Worm (Caenorhabditis elegans): ENCODE data around the gene H14N18.2.

H14N18.2 gene

ce11 chrV:8937476-8938249 is 5.2 kb downstream of the H14N18.2 start:
- TF ChIP-seq mep-1 (tag; optimal IDR thresholded peaks at IDR 0.05) = peak; percentile 24
- TF ChIP-seq C04F5.9 (tag; optimal IDR thresholded peaks at IDR 0.05) = no peak
- peak; percentile 42 for TF ChIP-seq nhr-85 (tag)
- TF ChIP-seq snpc-4 (tag; optimal IDR thresholded peaks at IDR 0.05) = no peak
- no peak for TF ChIP-seq egl-13 (tag; optimal IDR thresholded peaks at IDR 0.05)
- no peak for TF ChIP-seq nhr-90 (tag; optimal IDR thresholded peaks at IDR 0.05; ENCODE audit: poor library complexity)
- TF ChIP-seq ces-1 (GFP tag; optimal IDR thresholded peaks at IDR 0.05) = no peak
- no peak for TF ChIP-seq elt-2 (tag; optimal IDR thresholded peaks at IDR 0.05)
- no peak for TF ChIP-seq grh-1 (GFP tag; IDR thresholded peaks at IDR 0.05)
- TF ChIP-seq nhr-12 (tag; optimal IDR thresholded peaks at IDR 0.05) = no peak
- no peak for TF ChIP-seq ceh-88 (GFP tag; IDR thresholded peaks at IDR 0.05)
- TF ChIP-seq F16B12.6 (tag; optimal IDR thresholded peaks at IDR 0.05) = no peak
- TF ChIP-seq ztf-4 (tag; optimal IDR thresholded peaks at IDR 0.05) = no peak
- TF ChIP-seq sup-37 (GFP tag; optimal IDR thresholded peaks at IDR 0.05) = no peak
- no peak for TF ChIP-seq nhr-237 (tag; optimal IDR thresholded peaks at IDR 0.05)
- TF ChIP-seq C16A3.4 (tag; optimal IDR thresholded peaks at IDR 0.05) = no peak
- no peak for TF ChIP-seq Y116A8C.19 (tag; optimal IDR thresholded peaks at IDR 0.05; ENCODE audit: borderline replicate concordance)

- TF ChIP-seq ceh-88 (GFP tag; IDR thresholded peaks at IDR 0.05) (no peak), ama-1 (optimal IDR thresholded peaks at IDR 0.05) (peak; percentile 60), mdl-1 (tag; optimal IDR thresholded peaks at IDR 0.05) (no peak)
Observed at ce11 chrV:8938445-8938844, 6.0 kb downstream of the H14N18.2 start.

- TF ChIP-seq C04F5.9 (tag; optimal IDR thresholded peaks at IDR 0.05) = no peak
- TF ChIP-seq F16B12.6 (tag; optimal IDR thresholded peaks at IDR 0.05) = no peak
- no peak for TF ChIP-seq ztf-4 (tag; optimal IDR thresholded peaks at IDR 0.05)
- no peak for TF ChIP-seq elt-3 (tag; optimal IDR thresholded peaks at IDR 0.05)
- TF ChIP-seq nhr-71 (tag; optimal IDR thresholded peaks at IDR 0.05) = no peak
- TF ChIP-seq hlh-4 (tag; optimal IDR thresholded peaks at IDR 0.05) = no peak
- TF ChIP-seq isw-1 (GFP tag; IDR thresholded peaks at IDR 0.05) = no peak
- TF ChIP-seq tlp-1 (tag; optimal IDR thresholded peaks at IDR 0.05) = no peak
Observed at ce11 chrV:8938943-8939342, 6.5 kb downstream of the H14N18.2 start.

- TF ChIP-seq nhr-20 (tag; optimal IDR thresholded peaks at IDR 0.05) = peak; percentile 48
- TF ChIP-seq efl-1 (optimal IDR thresholded peaks at IDR 0.05) = no peak
- TF ChIP-seq efl-1 (GFP tag; optimal IDR thresholded peaks at IDR 0.05 in 1 of 2) = peak in 1 of 2 experiments; percentile 8
- peak; percentile 32 for TF ChIP-seq swsn-7 (tag; optimal IDR thresholded peaks at IDR 0.05)
- peak; percentile 62 for TF ChIP-seq snu-23 (GFP tag; optimal IDR thresholded peaks at IDR 0.05)
- peak in 1 of 6 experiments; percentile 20 for TF ChIP-seq elt-3 (tag; optimal IDR thresholded peaks at IDR 0.05)
- peak; percentile 60 for TF ChIP-seq nhr-71 (tag; optimal IDR thresholded peaks at IDR 0.05)
- no peak for TF ChIP-seq ztf-11 (tag; optimal IDR thresholded peaks at IDR 0.05)
- TF ChIP-seq hlh-4 (tag; optimal IDR thresholded peaks at IDR 0.05) = no peak
- peak; percentile 1 for TF ChIP-seq xbp-1 (tag; optimal IDR thresholded peaks at IDR 0.05)
- peak; percentile 93 for TF ChIP-seq ama-1 (optimal IDR thresholded peaks at IDR 0.05)
- TF ChIP-seq lin-39 (tag; optimal IDR thresholded peaks at IDR 0.05) = no peak
- TF ChIP-seq zag-1 (tag; optimal IDR thresholded peaks at IDR 0.05) = no peak
- no peak for TF ChIP-seq sptf-1 (tag; optimal IDR thresholded peaks at IDR 0.05)
- TF ChIP-seq blmp-1 (tag; optimal IDR thresholded peaks at IDR 0.05) = peak; percentile 17
- no peak for TF ChIP-seq snpc-4 (tag; optimal IDR thresholded peaks at IDR 0.05)
- peak; percentile 35 for TF ChIP-seq skn-1 (tag; optimal IDR thresholded peaks at IDR 0.05)
- no peak for TF ChIP-seq nhr-84 (tag; optimal IDR thresholded peaks at IDR 0.05)
- peak; percentile 65 for TF ChIP-seq nhr-85 (tag)
- peak; percentile 26 for TF ChIP-seq rnt-1 (tag; optimal IDR thresholded peaks at IDR 0.05)
- peak; percentile 38 for TF ChIP-seq nhr-90 (tag; optimal IDR thresholded peaks at IDR 0.05; ENCODE audit: poor library complexity)
- TF ChIP-seq nhr-47 (tag; optimal IDR thresholded peaks at IDR 0.05) = no peak
- peak; percentile 51 for TF ChIP-seq nhr-19 (GFP tag; conservative IDR thresholded peaks at IDR 0.05)
- TF ChIP-seq ceh-90 (tag; optimal IDR thresholded peaks at IDR 0.05) = no peak
- TF ChIP-seq lsy-2 (tag; optimal IDR thresholded peaks at IDR 0.05) = peak in 1 of 2 experiments; percentile 28
- TF ChIP-seq mdl-1 (tag; optimal IDR thresholded peaks at IDR 0.05) = no peak
- TF ChIP-seq nhr-76 (tag; optimal IDR thresholded peaks at IDR 0.05) = no peak
- peak; percentile 72 for TF ChIP-seq mep-1 (tag; optimal IDR thresholded peaks at IDR 0.05)
- no peak for TF ChIP-seq C04F5.9 (tag; optimal IDR thresholded peaks at IDR 0.05)
- no peak for TF ChIP-seq pax-3 (tag; optimal IDR thresholded peaks at IDR 0.05)
- peak; percentile 97 for TF ChIP-seq aly-2 (tag; optimal IDR thresholded peaks at IDR 0.05)
Observed at ce11 chrV:8939424-8940065, 7.1 kb downstream of the H14N18.2 start.

Measured in whole organism, L1 larva.